Fruit fly (Drosophila melanogaster) whole organism, embryonic: Measurements from ENCODE around the gene ZnT77C.
A peak's percentile ranks its signal among the peaks of the same experiment; 100 is the strongest.

ENCODE experiments used
- Antp ChIP-seq: fragments of 200-800 bp; sonication (Bioruptor generic); optimal IDR thresholded peaks from 3 replicates; lab custom pipeline; 2016; ENCODE audit warnings: missing biosample characterization, missing genetic modification characterization
- BtbVII ChIP-seq: fragments of 200-800 bp; sonication (Bioruptor generic); optimal IDR thresholded peaks from 3 replicates; lab custom pipeline; 2017; ENCODE audit warnings: missing biosample characterization, mild to moderate bottlenecking, missing genetic modification characterization
- CG10431 ChIP-seq: fragments of 200-800 bp; sonication (Bioruptor generic); optimal IDR thresholded peaks from 3 replicates; lab custom pipeline; 2018; ENCODE audit warnings: missing biosample characterization, mild to moderate bottlenecking, missing genetic modification characterization
- CG12155 ChIP-seq: fragments of 200-800 bp; sonication (Bioruptor generic); optimal IDR thresholded peaks from 3 replicates; lab custom pipeline; 2016; ENCODE audit warnings: missing biosample characterization, missing genetic modification characterization
- CG12391 ChIP-seq: fragments of 200-800 bp; sonication (Bioruptor generic); optimal IDR thresholded peaks from 3 replicates; lab custom pipeline; 2018; ENCODE audit warnings: missing biosample characterization, mild to moderate bottlenecking, missing genetic modification characterization, moderate library complexity
- CG13775 ChIP-seq: fragments of 200-800 bp; sonication (Bioruptor generic); optimal IDR thresholded peaks from 3 replicates; lab custom pipeline; 2017; ENCODE audit warnings: missing biosample characterization, mild to moderate bottlenecking, missing genetic modification characterization
- CG14710 ChIP-seq: fragments of 200-800 bp; sonication (Bioruptor generic); optimal IDR thresholded peaks from 3 replicates; lab custom pipeline; 2019; ENCODE audit warnings: missing biosample characterization, mild to moderate bottlenecking, missing genetic modification characterization, moderate library complexity
- CG14860 ChIP-seq: fragments of 200-800 bp; sonication (Bioruptor generic); IDR thresholded peaks from 3 replicates; pipeline ENCODE4 v1.3.6; 2022; ENCODE audit warnings: missing biosample characterization, missing genetic modification characterization; ENCODE audit not compliant: partially characterized antibody
- CG1792 ChIP-seq: fragments of 200-800 bp; sonication (Bioruptor generic); optimal IDR thresholded peaks from 2 replicates; lab custom pipeline; 2016; ENCODE audit warnings: missing biosample characterization, missing genetic modification characterization
- CG31365 ChIP-seq: fragments of 200-800 bp; sonication (Bioruptor generic); optimal IDR thresholded peaks from 2 replicates; lab custom pipeline; 2018; ENCODE audit warnings: missing biosample characterization, mild to moderate bottlenecking, missing genetic modification characterization
- CG31441 ChIP-seq: fragments of 200-800 bp; sonication (Bioruptor generic); IDR thresholded peaks from 2 replicates; pipeline ENCODE4 v1.3.6; 2022; ENCODE audit warnings: missing biosample characterization, missing genetic modification characterization
- CG3847 ChIP-seq: fragments of 200-800 bp; sonication (Bioruptor generic); IDR thresholded peaks from 2 replicates; pipeline ENCODE4 v1.3.6; 2022; ENCODE audit warnings: missing biosample characterization, missing genetic modification characterization
- CG4424 ChIP-seq: fragments of 200-800 bp; sonication (Bioruptor generic); optimal IDR thresholded peaks from 3 replicates; lab custom pipeline; 2016; ENCODE audit warnings: missing biosample characterization, missing genetic modification characterization
- CG6683 ChIP-seq: fragments of 200-800 bp; sonication (Bioruptor generic); optimal IDR thresholded peaks from 2 replicates; lab custom pipeline; 2017; ENCODE audit warnings: missing biosample characterization, mild to moderate bottlenecking, missing genetic modification characterization, missing genetic modification reagents
- CG7987 ChIP-seq: fragments of 200-800 bp; sonication (Bioruptor generic); optimal IDR thresholded peaks from 2 replicates; lab custom pipeline; 2018; ENCODE audit warnings: missing biosample characterization, mild to moderate bottlenecking, missing genetic modification characterization, moderate library complexity
- CG8281 ChIP-seq: fragments of 200-800 bp; sonication (Bioruptor generic); optimal IDR thresholded peaks from 2 replicates; lab custom pipeline; 2018; ENCODE audit warnings: missing biosample characterization, mild to moderate bottlenecking, missing genetic modification characterization, moderate library complexity
- CG8359 ChIP-seq: fragments of 200-800 bp; sonication (Bioruptor generic); optimal IDR thresholded peaks from 2 replicates; lab custom pipeline; 2017; ENCODE audit warnings: missing biosample characterization, mild to moderate bottlenecking, missing genetic modification characterization, borderline replicate concordance
- CG9727 ChIP-seq: fragments of 200-800 bp; sonication (Bioruptor generic); optimal IDR thresholded peaks from 3 replicates; lab custom pipeline; 2017; ENCODE audit warnings: missing biosample characterization, mild to moderate bottlenecking, missing genetic modification characterization
- Doc2 ChIP-seq: fragments of 200-800 bp; sonication (Bioruptor generic); IDR thresholded peaks from 2 replicates; pipeline ENCODE4 v1.3.6; 2022; ENCODE audit warnings: missing biosample characterization, missing genetic modification characterization
- Fer1 ChIP-seq: fragments of 200-800 bp; sonication (Bioruptor generic); optimal IDR thresholded peaks from 2 replicates; lab custom pipeline; 2017; ENCODE audit warnings: missing biosample characterization, mild to moderate bottlenecking, missing genetic modification characterization
- Fer3 ChIP-seq: fragments of 200-800 bp; sonication (Bioruptor generic); optimal IDR thresholded peaks from 2 replicates; lab custom pipeline; 2018; ENCODE audit warnings: missing biosample characterization, mild to moderate bottlenecking, missing genetic modification characterization, moderate library complexity
- Gsc ChIP-seq: fragments of 200-800 bp; sonication (Bioruptor generic); IDR thresholded peaks from 2 replicates; pipeline ENCODE4 v1.3.6; 2022; ENCODE audit warnings: missing biosample characterization, missing genetic modification characterization
- H15 ChIP-seq: fragments of 200-800 bp; sonication (Bioruptor generic); IDR thresholded peaks from 3 replicates; pipeline ENCODE4 v1.3.6; 2022; ENCODE audit warnings: missing biosample characterization, missing genetic modification characterization
- Hand ChIP-seq: fragments of 200-800 bp; sonication (Bioruptor generic); optimal IDR thresholded peaks from 2 replicates; lab custom pipeline; 2017; ENCODE audit warnings: mild to moderate bottlenecking, missing biosample characterization, missing genetic modification reagents, missing genetic modification characterization
- HmgZ ChIP-seq: fragments of 200-800 bp; sonication (Bioruptor generic); optimal IDR thresholded peaks from 2 replicates; lab custom pipeline; 2018; ENCODE audit warnings: missing biosample characterization, mild to moderate bottlenecking, missing genetic modification characterization
- MTF-1 ChIP-seq: fragments of 200-800 bp; sonication (Bioruptor generic); optimal IDR thresholded peaks from 2 replicates; lab custom pipeline; 2018; ENCODE audit warnings: missing biosample characterization, mild to moderate bottlenecking, missing genetic modification characterization, borderline replicate concordance
- Meics ChIP-seq: fragments of 200-800 bp; sonication (Bioruptor generic); optimal IDR thresholded peaks from 2 replicates; lab custom pipeline; 2017; ENCODE audit warnings: missing biosample characterization, mild to moderate bottlenecking, missing genetic modification characterization
- Ptx1 ChIP-seq: fragments of 200-800 bp; sonication (Bioruptor generic); IDR thresholded peaks from 2 replicates; pipeline ENCODE4 v1.3.6; 2022; ENCODE audit warnings: missing biosample characterization, missing genetic modification characterization
- Sox102F ChIP-seq: fragments of 200-800 bp; sonication (Bioruptor generic); optimal IDR thresholded peaks from 2 replicates; lab custom pipeline; 2018; ENCODE audit warnings: missing biosample characterization, mild to moderate bottlenecking, missing genetic modification characterization, moderate library complexity
- Sry-β ChIP-seq: fragments of 200-800 bp; sonication (Bioruptor generic); optimal IDR thresholded peaks from 2 replicates; lab custom pipeline; 2018; ENCODE audit warnings: missing biosample characterization, mild to moderate bottlenecking, missing genetic modification characterization, moderate library complexity
- Stat92E ChIP-seq, 3 experiments: fragments of >200 bp in 2 of 3; fragments of 200-800 bp in 1 of 3; sonication (Bioruptor generic) in 1 of 3; optimal IDR thresholded peaks; 2 replicates each; lab custom pipeline; 2017 to 2019; ENCODE audit warnings: missing biosample characterization in 3 of 3, missing genetic modification characterization in 3 of 3, mild to moderate bottlenecking in 1 of 3, moderate library complexity in 1 of 3
- Taf1 ChIP-seq: fragments of 200-800 bp; sonication (Bioruptor generic); IDR thresholded peaks from 2 replicates; pipeline ENCODE4 v1.3.6; 2022; ENCODE audit warnings: missing biosample characterization, missing genetic modification characterization
- az2 ChIP-seq: fragments of 200-800 bp; sonication (Bioruptor generic); optimal IDR thresholded peaks from 3 replicates; lab custom pipeline; 2016; ENCODE audit warnings: missing biosample characterization, missing genetic modification characterization
- bsh ChIP-seq, 2 experiments: fragments of 200-800 bp; sonication (Bioruptor generic); optimal IDR thresholded peaks; 2 replicates each; lab custom pipeline; 2017 to 2018; ENCODE audit warnings: mild to moderate bottlenecking in 2 of 2, missing biosample characterization in 2 of 2, missing genetic modification characterization in 2 of 2, moderate library complexity in 1 of 2
- chn ChIP-seq: fragments of 200-800 bp; sonication (Bioruptor generic); optimal IDR thresholded peaks from 2 replicates; lab custom pipeline; 2016; ENCODE audit warnings: missing biosample characterization, missing genetic modification characterization
- eyg ChIP-seq: fragments of 200-800 bp; sonication (Bioruptor generic); optimal IDR thresholded peaks from 3 replicates; lab custom pipeline; 2016; ENCODE audit warnings: missing biosample characterization, missing genetic modification characterization
- gfzf ChIP-seq: fragments of 200-800 bp; sonication (Bioruptor generic); optimal IDR thresholded peaks from 2 replicates; lab custom pipeline; 2016; ENCODE audit warnings: missing biosample characterization, mild to moderate bottlenecking, missing genetic modification characterization, moderate library complexity
- hkb ChIP-seq, 2 experiments: fragments of 200-800 bp in 1 of 2; fragments of >200 bp in 1 of 2; sonication (Bioruptor generic) in 1 of 2; IDR thresholded peaks in 1 of 2; optimal IDR thresholded peaks in 1 of 2; 2 replicates each; pipeline versions ENCODE4 v1.3.6 to Lab custom; 2017 to 2022; ENCODE audit warnings: missing biosample characterization in 1 of 2, missing genetic modification characterization in 1 of 2
- kay ChIP-seq: fragments of 200-800 bp; sonication (Bioruptor generic); optimal IDR thresholded peaks from 2 replicates; lab custom pipeline; 2016; ENCODE audit warnings: missing biosample characterization, missing genetic modification characterization
- ken ChIP-seq: fragments of 200-800 bp; sonication (Bioruptor generic); IDR thresholded peaks from 3 replicates; pipeline ENCODE4 v1.3.6; 2022; ENCODE audit warnings: missing biosample characterization, missing genetic modification characterization
- lilli ChIP-seq: fragments of 200-800 bp; sonication (Bioruptor generic); optimal IDR thresholded peaks from 3 replicates; lab custom pipeline; 2016; ENCODE audit warnings: missing biosample characterization, missing genetic modification characterization
- lov ChIP-seq, 2 experiments: fragments of 200-800 bp in 1 of 2; fragments of >200 bp in 1 of 2; sonication (Bioruptor generic) in 1 of 2; IDR thresholded peaks in 1 of 2; optimal IDR thresholded peaks in 1 of 2; 2 replicates in 1 of 2; 3 replicates in 1 of 2; pipeline versions ENCODE4 v1.3.6 to Lab custom; 2017 to 2022; ENCODE audit warnings: missing biosample characterization in 1 of 2, missing genetic modification characterization in 1 of 2
- maf-S ChIP-seq: fragments of 200-800 bp; sonication (Bioruptor generic); optimal IDR thresholded peaks from 2 replicates; lab custom pipeline; 2016; ENCODE audit warnings: missing biosample characterization, missing genetic modification characterization
- rib ChIP-seq: fragments of 200-800 bp; sonication (Bioruptor generic); IDR thresholded peaks from 2 replicates; pipeline ENCODE4 v1.3.6; 2022; ENCODE audit warnings: missing biosample characterization, missing genetic modification characterization
- salm ChIP-seq: fragments of 200-800 bp; sonication (Bioruptor generic); optimal IDR thresholded peaks from 2 replicates; lab custom pipeline; 2018; ENCODE audit warnings: missing biosample characterization, mild to moderate bottlenecking, missing genetic modification characterization
- slbo ChIP-seq: fragments of 200-800 bp; sonication (Bioruptor generic); IDR thresholded peaks from 2 replicates; pipeline ENCODE4 v1.3.6; 2022; ENCODE audit warnings: missing biosample characterization, missing genetic modification characterization
- so ChIP-seq: fragments of 200-800 bp; sonication (Bioruptor generic); IDR thresholded peaks from 3 replicates; pipeline ENCODE4 v1.3.6; 2022; ENCODE audit warnings: missing biosample characterization, missing genetic modification characterization
- ssp ChIP-seq: fragments of 200-800 bp; sonication (Bioruptor generic); IDR thresholded peaks from 2 replicates; pipeline ENCODE4 v1.3.6; 2022; ENCODE audit warnings: missing biosample characterization, missing genetic modification characterization
- stc ChIP-seq: fragments of 200-800 bp; sonication (Bioruptor generic); IDR thresholded peaks from 2 replicates; pipeline ENCODE4 v1.3.6; 2022; ENCODE audit warnings: missing biosample characterization, missing genetic modification characterization
- toy ChIP-seq: fragments of 200-800 bp; sonication (Bioruptor generic); IDR thresholded peaks from 2 replicates; pipeline ENCODE4 v1.3.6; 2022; ENCODE audit warnings: missing biosample characterization, missing genetic modification characterization

The ZnT77C gene

dm6 chr3L:20447337-20447736, 47.4 kb downstream of the ZnT77C start (continued):
- TF ChIP-seq Ptx1 (GFP tag; lab: Robert Waterston, UW) (0 out of 2 replicates have a peak, but pooled peaks have one; percentile 23), CG14860 (GFP tag; lab: Robert Waterston, UW) (no peak), HmgZ (tag; lab: Kevin White, UChicago) (no peak), CG6683 (no peak), Hand (GFP tag; lab: Kevin White, UChicago) (no peak), Doc2 (no peak), Gsc (GFP tag; lab: Robert Waterston, UW) (no peak), maf-S (GFP tag; lab: Kevin White, UChicago) (no peak), CG10431 (GFP tag; lab: Kevin White, UChicago) (no peak), Fer3 (tag; lab: Kevin White, UChicago) (no peak), CG9727 (GFP tag; lab: Kevin White, UChicago) (peak; percentile 37), Stat92E (GFP tag; optimal IDR thresholded peaks at IDR 0.05; lab: Kevin White, UChicago) (no peak), Antp (GFP tag; lab: Kevin White, UChicago) (peak; percentile 1), rib (GFP tag; lab: Robert Waterston, UW) (no peak), Sry-β (GFP tag; lab: Kevin White, UChicago) (no peak), slbo (GFP tag; lab: Robert Waterston, UW) (0 out of 2 replicates have a peak, but pooled peaks have one; percentile 15), bsh (GFP tag; optimal IDR thresholded peaks at IDR 0.05; lab: Kevin White, UChicago) (peak in 1 of 2 experiments; percentile 43), CG7987 (GFP tag; lab: Kevin White, UChicago) (no peak), toy (GFP tag; lab: Robert Waterston, UW) (0 out of 2 replicates have a peak, but pooled peaks have one; percentile 6), CG8359 (GFP tag; lab: Kevin White, UChicago) (no peak), CG4424 (peak; percentile 25), so (GFP tag; lab: Robert Waterston, UW) (no peak), H15 (GFP tag; lab: Robert Waterston, UW) (no peak), salm (no peak), BtbVII (GFP tag; lab: Kevin White, UChicago) (no peak), gfzf (GFP tag; lab: Kevin White, UChicago) (no peak), CG14710 (tag; lab: Kevin White, UChicago) (peak; percentile 30), Fer1 (GFP tag; lab: Kevin White, UChicago) (no peak), CG1792 (GFP tag; lab: Kevin White, UChicago) (no peak), stc (GFP tag; lab: Robert Waterston, UW) (no peak), CG31365 (tag; lab: Kevin White, UChicago) (no peak), ssp (GFP tag; lab: Robert Waterston, UW) (no peak), lov (optimal IDR thresholded peaks at IDR 0.05; lab: Kevin White, UChicago) (no peak), lov (GFP tag; IDR thresholded peaks at IDR 0.05; lab: Robert Waterston, UW) (0 out of 3 replicates have a peak, but pooled peaks have one; percentile 8), Sox102F (GFP tag; lab: Kevin White, UChicago) (peak; percentile 39), CG12155 (GFP tag; lab: Kevin White, UChicago) (no peak), chn (GFP tag; lab: Kevin White, UChicago) (peak; percentile 12), Meics (no peak), ken (GFP tag; lab: Robert Waterston, UW) (peak; percentile 45; the same call in 1 of the 3 replicates), Taf1 (GFP tag; lab: Robert Waterston, UW) (no peak), CG13775 (GFP tag; lab: Kevin White, UChicago) (no peak), lilli (peak; percentile 27), eyg (GFP tag; lab: Kevin White, UChicago) (no peak), CG3847 (GFP tag; lab: Robert Waterston, UW) (no peak), kay (no peak), hkb (optimal IDR thresholded peaks at IDR 0.05; lab: Kevin White, UChicago) (no peak), hkb (GFP tag; IDR thresholded peaks at IDR 0.05; lab: Robert Waterston, UW) (no peak), CG8281 (no peak), CG12391 (tag; lab: Kevin White, UChicago) (peak; percentile 18), MTF-1 (no peak), az2 (GFP tag; lab: Kevin White, UChicago) (peak; percentile 28), CG31441 (GFP tag; lab: Robert Waterston, UW) (no peak)
